Fruit fly (Drosophila melanogaster): ENCODE measurements around the gene Ube3a.

dm6 chr3L:11227708-11228107 lies 17.3 kb upstream of the Ube3a start:
- TF ChIP-seq CG8478 (optimal IDR thresholded peaks at IDR 0.05): no peak
- TF ChIP-seq CTCF (optimal IDR thresholded peaks at IDR 0.05): no peak

Data from S2 (cell line).